Worm (Caenorhabditis elegans) whole organism, L4 larva: Measurements from ENCODE around the gene F19C7.8.

Source experiments
- T20F7.1 ChIP-seq: fragments of 200-800 bp; sonication (Bioruptor generic); optimal IDR thresholded peaks from 2 replicates; lab custom pipeline; 2018; ENCODE audit warnings: mild to moderate bottlenecking, missing genetic modification characterization, missing compliant biosample characterization
- ZK337.2 ChIP-seq: fragments of 200-800 bp; sonication (Bioruptor generic); IDR thresholded peaks from 2 replicates; pipeline ENCODE4 v1.3.6; 2022; ENCODE audit warnings: missing genetic modification reagents, missing genetic modification characterization, missing compliant biosample characterization
- hlh-30 ChIP-seq: sonication (generic microtip); optimal IDR thresholded peaks from 2 replicates; lab custom pipeline; 2017; ENCODE audit warnings: antibody characterized with exemption, mild to moderate bottlenecking, missing genetic modification characterization, missing compliant biosample characterization; ENCODE audit not compliant: insufficient read depth
- nhr-28 ChIP-seq: fragments of 150-350 bp; optimal IDR thresholded peaks from 2 replicates; lab custom pipeline; 2014; ENCODE audit warnings: missing biosample characterization, missing genetic modification characterization
- pha-4 ChIP-seq, 2 experiments: fragments of 150-350 bp in 1 of 2; fragments of 200-800 bp in 1 of 2; sonication (Bioruptor generic) in 1 of 2; IDR thresholded peaks in 1 of 2; optimal IDR thresholded peaks in 1 of 2; 2 replicates each; pipeline versions ENCODE4 v1.3.6 to Lab custom; 2014 to 2022; ENCODE audit warnings: missing genetic modification characterization in 2 of 2, missing genetic modification reagents in 2 of 2, missing biosample characterization in 1 of 2, missing compliant biosample characterization in 1 of 2
- vab-7 ChIP-seq: fragments of 200-800 bp; sonication (Bioruptor generic); IDR thresholded peaks from 2 replicates; pipeline ENCODE4 v1.3.6; 2022; ENCODE audit warnings: missing genetic modification reagents, missing genetic modification characterization, missing compliant biosample characterization
- ztf-11 ChIP-seq: fragments of 150-350 bp; optimal IDR thresholded peaks from 2 replicates; lab custom pipeline; 2014; ENCODE audit warnings: missing biosample characterization, missing genetic modification characterization

DNA sequence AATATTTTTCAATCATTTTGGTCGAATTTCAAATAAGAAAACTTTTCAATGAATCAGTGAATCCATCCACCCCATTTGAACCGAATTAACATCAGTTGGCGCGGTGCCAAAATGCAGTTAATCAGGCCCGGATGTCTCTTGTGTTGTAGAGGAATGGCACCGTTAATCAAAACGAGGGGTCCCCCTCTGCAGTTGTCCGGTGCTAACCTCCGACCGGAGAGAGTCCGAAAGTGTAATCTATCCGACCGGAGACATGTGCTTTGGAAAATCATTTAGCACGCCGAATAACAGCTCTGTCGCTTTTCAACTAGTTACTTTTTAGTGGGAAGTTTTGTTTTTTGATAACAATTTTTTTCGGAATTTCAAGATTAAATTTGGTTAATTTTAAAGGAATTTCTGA is 7.3 kb upstream of the F19C7.8 start:
- no peak for TF ChIP-seq T20F7.1
- TF ChIP-seq ztf-11 (tag; lab: Kevin White, UChicago), result no peak
- TF ChIP-seq nhr-28 (tag; lab: Kevin White, UChicago), result no peak
- no peak for TF ChIP-seq pha-4 (GFP tag; IDR thresholded peaks at IDR 0.05; lab: Robert Waterston, UW)
- no peak for TF ChIP-seq pha-4 (tag; optimal IDR thresholded peaks at IDR 0.05; lab: Kevin White, UChicago)
- TF ChIP-seq hlh-30 (tag; lab: Kevin White, UChicago), result no peak
- no peak for TF ChIP-seq vab-7 (GFP tag; lab: Robert Waterston, UW)
- TF ChIP-seq ZK337.2 (GFP tag; lab: Robert Waterston, UW), result no peak
